Fruit fly (Drosophila melanogaster) whole organism, embryonic: ENCODE data around the gene CG12659.
A peak's percentile ranks its signal among the peaks of the same experiment; 100 is the strongest.

ENCODE experiments used
- Atf6 ChIP-seq: fragments of 200-800 bp; sonication (Bioruptor generic); IDR thresholded peaks from 2 replicates; pipeline ENCODE4 v1.3.6; 2022; ENCODE audit warnings: missing biosample characterization, missing genetic modification characterization
- CG11723 ChIP-seq: fragments of 200-800 bp; sonication (Bioruptor generic); optimal IDR thresholded peaks from 2 replicates; lab custom pipeline; 2017; ENCODE audit warnings: missing biosample characterization, mild to moderate bottlenecking, missing genetic modification characterization
- CG13775 ChIP-seq: fragments of 200-800 bp; sonication (Bioruptor generic); optimal IDR thresholded peaks from 3 replicates; lab custom pipeline; 2017; ENCODE audit warnings: missing biosample characterization, mild to moderate bottlenecking, missing genetic modification characterization
- CG14441 ChIP-seq: fragments of 200-800 bp; sonication (Bioruptor generic); IDR thresholded peaks from 2 replicates; pipeline ENCODE4 v1.3.6; 2022; ENCODE audit warnings: missing biosample characterization, missing genetic modification characterization
- CG15479 ChIP-seq: fragments of 200-800 bp; sonication (Bioruptor generic); optimal IDR thresholded peaks from 3 replicates; lab custom pipeline; 2019; ENCODE audit warnings: missing biosample characterization, mild to moderate bottlenecking, missing genetic modification characterization, moderate library complexity
- CG15601 ChIP-seq: fragments of 200-800 bp; sonication (Bioruptor generic); optimal IDR thresholded peaks from 3 replicates; lab custom pipeline; 2019; ENCODE audit warnings: missing biosample characterization, mild to moderate bottlenecking, missing genetic modification characterization, moderate library complexity
- CG16863 ChIP-seq: fragments of 200-800 bp; sonication (Bioruptor generic); optimal IDR thresholded peaks from 3 replicates; lab custom pipeline; 2016; ENCODE audit warnings: missing biosample characterization, missing genetic modification characterization
- CG18262 ChIP-seq: fragments of 200-800 bp; optimal IDR thresholded peaks from 3 replicates; lab custom pipeline; 2019; ENCODE audit warnings: missing biosample characterization, mild to moderate bottlenecking, missing genetic modification characterization, moderate library complexity
- CG1832 ChIP-seq: fragments of 200-800 bp; sonication (Bioruptor generic); optimal IDR thresholded peaks from 2 replicates; lab custom pipeline; 2017; ENCODE audit warnings: missing biosample characterization, mild to moderate bottlenecking, missing genetic modification characterization, inconsistent platforms
- CG2199 ChIP-seq: fragments of 200-800 bp; sonication (Bioruptor generic); IDR thresholded peaks from 3 replicates; pipeline ENCODE4 v1.3.6; 2022; ENCODE audit warnings: missing biosample characterization, missing genetic modification characterization
- CG3065 ChIP-seq: fragments of 200-800 bp; sonication (Bioruptor generic); optimal IDR thresholded peaks from 2 replicates; lab custom pipeline; 2016; ENCODE audit warnings: missing biosample characterization, missing genetic modification characterization
- CG34376 ChIP-seq: fragments of 200-800 bp; sonication (Bioruptor generic); optimal IDR thresholded peaks from 2 replicates; lab custom pipeline; 2018; ENCODE audit warnings: missing biosample characterization, mild to moderate bottlenecking, missing genetic modification characterization
- CG3995 ChIP-seq: fragments of 200-800 bp; sonication (Bioruptor generic); optimal IDR thresholded peaks from 3 replicates; lab custom pipeline; 2016; ENCODE audit warnings: missing biosample characterization, missing genetic modification characterization
- CG42726 ChIP-seq: fragments of 200-800 bp; sonication (Bioruptor generic); IDR thresholded peaks from 2 replicates; pipeline ENCODE4 v1.3.6; 2022; ENCODE audit warnings: missing biosample characterization, missing genetic modification characterization; ENCODE audit not compliant: partially characterized antibody
- CG6272 ChIP-seq: fragments of 200-800 bp; sonication (Bioruptor generic); IDR thresholded peaks from 2 replicates; pipeline ENCODE4 v1.3.6; 2022; ENCODE audit warnings: missing biosample characterization, missing genetic modification characterization
- CG8281 ChIP-seq: fragments of 200-800 bp; sonication (Bioruptor generic); optimal IDR thresholded peaks from 2 replicates; lab custom pipeline; 2018; ENCODE audit warnings: missing biosample characterization, mild to moderate bottlenecking, missing genetic modification characterization, moderate library complexity
- CG9932 ChIP-seq: fragments of 200-800 bp; sonication (Bioruptor generic); IDR thresholded peaks from 2 replicates; pipeline ENCODE4 v1.3.6; 2022; ENCODE audit warnings: missing biosample characterization, missing genetic modification characterization
- CTCF ChIP-seq: fragments of 200-800 bp; sonication (Bioruptor generic); optimal IDR thresholded peaks from 2 replicates; lab custom pipeline; 2017; ENCODE audit warnings: missing biosample characterization, mild to moderate bottlenecking, missing genetic modification characterization, moderate library complexity
- H15 ChIP-seq: fragments of 200-800 bp; sonication (Bioruptor generic); IDR thresholded peaks from 3 replicates; pipeline ENCODE4 v1.3.6; 2022; ENCODE audit warnings: missing biosample characterization, missing genetic modification characterization
- H2.0 ChIP-seq: fragments of 200-800 bp; sonication (Bioruptor generic); IDR thresholded peaks from 2 replicates; pipeline ENCODE4 v1.3.6; 2022; ENCODE audit warnings: missing biosample characterization, missing genetic modification characterization
- Hr3 ChIP-seq: fragments of 200-800 bp; sonication (Bioruptor generic); optimal IDR thresholded peaks from 3 replicates; lab custom pipeline; 2016; ENCODE audit warnings: missing biosample characterization, missing genetic modification characterization
- Hr39 ChIP-seq: fragments of >200 bp; optimal IDR thresholded peaks from 2 replicates; lab custom pipeline; 2017
- Hsf ChIP-seq: fragments of 200-800 bp; sonication (Bioruptor generic); optimal IDR thresholded peaks from 3 replicates; lab custom pipeline; 2016; ENCODE audit warnings: missing biosample characterization, missing genetic modification characterization
- Mad ChIP-seq: fragments of 200-800 bp; sonication (Bioruptor generic); optimal IDR thresholded peaks from 2 replicates; lab custom pipeline; 2016; ENCODE audit warnings: missing biosample characterization, missing genetic modification characterization
- Nf-YA ChIP-seq: fragments of 200-800 bp; sonication (Bioruptor generic); IDR thresholded peaks from 2 replicates; pipeline ENCODE4 v1.3.6; 2022; ENCODE audit warnings: missing biosample characterization, missing genetic modification characterization
- Nf-YB ChIP-seq: fragments of 200-800 bp; sonication (Bioruptor generic); optimal IDR thresholded peaks from 3 replicates; lab custom pipeline; 2019; ENCODE audit warnings: missing biosample characterization, mild to moderate bottlenecking, missing genetic modification characterization, moderate library complexity
- Opbp ChIP-seq: fragments of 200-800 bp; sonication (Bioruptor generic); IDR thresholded peaks from 3 replicates; pipeline ENCODE4 v1.3.6; 2022; ENCODE audit warnings: missing biosample characterization, missing genetic modification characterization; ENCODE audit not compliant: partially characterized antibody
- PHDP ChIP-seq: fragments of 200-800 bp; sonication (Bioruptor generic); optimal IDR thresholded peaks from 3 replicates; lab custom pipeline; 2018; ENCODE audit warnings: missing biosample characterization, mild to moderate bottlenecking, missing genetic modification characterization, moderate library complexity
- Sin3A ChIP-seq: fragments of >200 bp; optimal IDR thresholded peaks from 2 replicates; lab custom pipeline; 2018
- chn ChIP-seq: fragments of 200-800 bp; sonication (Bioruptor generic); optimal IDR thresholded peaks from 2 replicates; lab custom pipeline; 2016; ENCODE audit warnings: missing biosample characterization, missing genetic modification characterization
- disco-r ChIP-seq: fragments of 200-800 bp; sonication (Bioruptor generic); optimal IDR thresholded peaks from 2 replicates; lab custom pipeline; 2016; ENCODE audit warnings: missing biosample characterization, missing genetic modification characterization
- en ChIP-seq: fragments of 200-800 bp; sonication (Bioruptor generic); optimal IDR thresholded peaks from 2 replicates; lab custom pipeline; 2016; ENCODE audit warnings: missing biosample characterization, missing genetic modification characterization
- gcm2 ChIP-seq: fragments of 200-800 bp; sonication (Bioruptor generic); optimal IDR thresholded peaks from 2 replicates; lab custom pipeline; 2016; ENCODE audit warnings: missing biosample characterization, missing genetic modification characterization
- jing ChIP-seq: fragments of 200-800 bp; sonication (Bioruptor generic); optimal IDR thresholded peaks from 2 replicates; lab custom pipeline; 2018; ENCODE audit warnings: missing biosample characterization, mild to moderate bottlenecking, missing genetic modification characterization
- kah ChIP-seq: fragments of 200-800 bp; sonication (Bioruptor generic); optimal IDR thresholded peaks from 2 replicates; lab custom pipeline; 2018; ENCODE audit warnings: missing biosample characterization, mild to moderate bottlenecking, missing genetic modification characterization
- lilli ChIP-seq: fragments of 200-800 bp; sonication (Bioruptor generic); optimal IDR thresholded peaks from 3 replicates; lab custom pipeline; 2016; ENCODE audit warnings: missing biosample characterization, missing genetic modification characterization
- nerfin-1 ChIP-seq: fragments of 200-800 bp; sonication (Bioruptor generic); optimal IDR thresholded peaks from 3 replicates; lab custom pipeline; 2019; ENCODE audit warnings: missing biosample characterization, mild to moderate bottlenecking, missing genetic modification characterization, moderate library complexity
- oc ChIP-seq: fragments of 200-800 bp; sonication (Bioruptor generic); optimal IDR thresholded peaks from 2 replicates; lab custom pipeline; 2018; ENCODE audit warnings: missing biosample characterization, mild to moderate bottlenecking, missing genetic modification characterization, moderate library complexity
- otp ChIP-seq: fragments of 200-800 bp; sonication (Bioruptor generic); IDR thresholded peaks from 3 replicates; pipeline ENCODE4, ENCODE4 v1.3.6; 2022; ENCODE audit warnings: missing biosample characterization, missing genetic modification characterization
- pfk ChIP-seq: fragments of 200-800 bp; sonication (Bioruptor generic); optimal IDR thresholded peaks from 2 replicates; lab custom pipeline; 2018; ENCODE audit warnings: missing biosample characterization, mild to moderate bottlenecking, missing genetic modification characterization, moderate library complexity
- pros ChIP-seq: fragments of 200-800 bp; sonication (Bioruptor generic); optimal IDR thresholded peaks from 3 replicates; lab custom pipeline; 2019; ENCODE audit warnings: missing biosample characterization, mild to moderate bottlenecking, missing genetic modification characterization, moderate library complexity
- sens ChIP-seq: fragments of 200-800 bp; sonication (Bioruptor generic); peaks from one replicate; lab custom pipeline; 2016; ENCODE audit warnings: missing biosample characterization, missing genetic modification characterization
- sisA ChIP-seq: fragments of 200-800 bp; sonication (Bioruptor generic); IDR thresholded peaks from 2 replicates; pipeline ENCODE4 v1.3.6; 2022; ENCODE audit warnings: missing biosample characterization, missing genetic modification characterization
- slbo ChIP-seq: fragments of 200-800 bp; sonication (Bioruptor generic); IDR thresholded peaks from 2 replicates; pipeline ENCODE4 v1.3.6; 2022; ENCODE audit warnings: missing biosample characterization, missing genetic modification characterization
- slp2 ChIP-seq: fragments of 200-800 bp; sonication (Bioruptor generic); optimal IDR thresholded peaks from 2 replicates; lab custom pipeline; 2016; ENCODE audit warnings: missing biosample characterization, missing genetic modification characterization
- sqz ChIP-seq: fragments of 200-800 bp; sonication (Bioruptor generic); optimal IDR thresholded peaks from 3 replicates; lab custom pipeline; 2018; ENCODE audit warnings: missing biosample characterization, mild to moderate bottlenecking, missing genetic modification characterization
- tin ChIP-seq: fragments of 200-800 bp; sonication (Bioruptor generic); optimal IDR thresholded peaks from 3 replicates; lab custom pipeline; 2016; ENCODE audit warnings: missing biosample characterization, missing genetic modification characterization
- tna ChIP-seq: fragments of 200-800 bp; sonication (Bioruptor generic); IDR thresholded peaks from 2 replicates; pipeline ENCODE4 v1.3.6; 2022; ENCODE audit warnings: missing biosample characterization, missing genetic modification characterization; ENCODE audit not compliant: partially characterized antibody
- unpg ChIP-seq: fragments of 200-800 bp; sonication (Bioruptor generic); optimal IDR thresholded peaks from 3 replicates; lab custom pipeline; 2018; ENCODE audit warnings: missing biosample characterization, mild to moderate bottlenecking, missing genetic modification characterization, moderate library complexity
- usp ChIP-seq: fragments of >200 bp; optimal IDR thresholded peaks from 2 replicates; lab custom pipeline; 2017; ENCODE audit warnings: missing biosample characterization, missing genetic modification characterization
- wdn ChIP-seq: fragments of 200-800 bp; sonication (Bioruptor generic); IDR thresholded peaks from 2 replicates; pipeline ENCODE4 v1.3.6; 2022; ENCODE audit warnings: missing biosample characterization, missing genetic modification characterization
- z ChIP-seq: fragments of 200-800 bp; sonication (Bioruptor generic); IDR thresholded peaks from 3 replicates; pipeline ENCODE4 v1.3.6; 2022; ENCODE audit warnings: missing biosample characterization, missing genetic modification characterization

The CG12659 gene

dm6 chrX:8573744-8574484 is 17.6 kb downstream of the CG12659 start, which contains the start of gene CG12065 (continued):
- TF ChIP-seq Opbp (peak; percentile 67; the same call in 1 of the 3 replicates), usp (no peak), CG9932 (GFP tag; lab: Robert Waterston, UW) (no peak), tin (GFP tag; lab: Kevin White, UChicago) (no peak), en (GFP tag; lab: Kevin White, UChicago) (no peak), CG6272 (GFP tag; lab: Robert Waterston, UW) (no peak), H2.0 (GFP tag; lab: Robert Waterston, UW) (no peak), sqz (no peak), CG8281 (tag; lab: Kevin White, UChicago) (no peak), jing (GFP tag; lab: Kevin White, UChicago) (no peak), CG3995 (GFP tag; lab: Kevin White, UChicago) (no peak), gcm2 (GFP tag; lab: Kevin White, UChicago) (no peak), CTCF (GFP tag; lab: Kevin White, UChicago) (peak; percentile 86), pfk (GFP tag; lab: Kevin White, UChicago) (peak; percentile 41), CG1832 (no peak), slp2 (GFP tag; lab: Kevin White, UChicago) (no peak), Hsf (GFP tag; lab: Kevin White, UChicago) (no peak), otp (GFP tag; lab: Robert Waterston, UW) (0 out of 3 replicates have a peak, but pooled peaks have one; percentile 11), CG11723 (no peak), CG16863 (GFP tag; lab: Kevin White, UChicago) (no peak), disco-r (no peak), CG13775 (no peak), Hr3 (no peak), CG42726 (GFP tag; lab: Robert Waterston, UW) (0 out of 2 replicates have a peak, but pooled peaks have one; percentile 20), pros (GFP tag; lab: Kevin White, UChicago) (no peak), Nf-YB (GFP tag; lab: Kevin White, UChicago) (peak; percentile 54), lilli (GFP tag; lab: Kevin White, UChicago) (no peak), oc (tag; lab: Kevin White, UChicago) (peak; percentile 36), CG15601 (tag; lab: Kevin White, UChicago) (peak; percentile 80), wdn (no peak), sens (GFP tag; lab: Kevin White, UChicago) (no peak), CG14441 (GFP tag; lab: Robert Waterston, UW) (no peak), CG2199 (GFP tag; lab: Robert Waterston, UW) (no peak), Mad (GFP tag; lab: Kevin White, UChicago) (no peak), CG3065 (no peak), Sin3A (no peak), unpg (GFP tag; lab: Kevin White, UChicago) (peak; percentile 76), CG34376 (GFP tag; lab: Kevin White, UChicago) (peak; percentile 68), H15 (GFP tag; lab: Robert Waterston, UW) (no peak), z (GFP tag; lab: Robert Waterston, UW) (no peak), nerfin-1 (tag; lab: Kevin White, UChicago) (peak; percentile 80), kah (GFP tag; lab: Kevin White, UChicago) (no peak), CG15479 (GFP tag; lab: Kevin White, UChicago) (no peak), tna (GFP tag; lab: Robert Waterston, UW) (no peak), Nf-YA (GFP tag; lab: Robert Waterston, UW) (no peak), PHDP (peak; percentile 79), chn (GFP tag; lab: Kevin White, UChicago) (no peak), Hr39 (no peak), slbo (GFP tag; lab: Robert Waterston, UW) (0 out of 2 replicates have a peak, but pooled peaks have one; percentile 3), CG18262 (tag; lab: Kevin White, UChicago) (peak; percentile 7), Atf6 (GFP tag; lab: Robert Waterston, UW) (no peak), sisA (GFP tag; lab: Robert Waterston, UW) (no peak)
